Worm (Caenorhabditis elegans) whole organism, L4 larva: ENCODE results near the gene H25P19.1.

Source experiments
- F26F4.8 ChIP-seq: fragments of 200-800 bp; sonication (Bioruptor generic); conservative IDR thresholded peaks from 2 replicates; pipeline ENCODE4 v1.3.6; 2022; ENCODE audit warnings: missing genetic modification characterization, missing compliant biosample characterization
- F37D6.2 ChIP-seq: sonication (generic microtip); optimal IDR thresholded peaks from 2 replicates; lab custom pipeline; 2016; ENCODE audit warnings: mild to moderate bottlenecking, missing genetic modification characterization, missing compliant biosample characterization
- F49E8.2 ChIP-seq: sonication (generic microtip); optimal IDR thresholded peaks from 2 replicates; lab custom pipeline; 2016; ENCODE audit warnings: missing compliant biosample characterization, mild to moderate bottlenecking, missing genetic modification characterization, borderline replicate concordance
- T26A8.4 ChIP-seq: fragments of 200-800 bp; sonication (Bioruptor generic); IDR thresholded peaks from 2 replicates; pipeline ENCODE4 v1.3.6; 2022; ENCODE audit warnings: missing genetic modification characterization, missing compliant biosample characterization
- Y105C5A.15 ChIP-seq: fragments of 200-800 bp; sonication (Bioruptor generic); IDR thresholded peaks from 2 replicates; pipeline ENCODE4 v1.3.6; 2022; ENCODE audit warnings: missing genetic modification characterization, missing compliant biosample characterization
- Y48G9A.11 ChIP-seq: fragments of 200-800 bp; sonication (Bioruptor generic); IDR thresholded peaks from 2 replicates; pipeline ENCODE4 v1.3.6; 2022; ENCODE audit warnings: missing genetic modification reagents, missing genetic modification characterization, missing compliant biosample characterization
- Y5F2A.4 ChIP-seq: fragments of 200-800 bp; sonication (Bioruptor generic); optimal IDR thresholded peaks from 2 replicates; lab custom pipeline; 2018; ENCODE audit warnings: mild to moderate bottlenecking, missing genetic modification characterization, missing compliant biosample characterization
- ZK337.2 ChIP-seq: fragments of 200-800 bp; sonication (Bioruptor generic); IDR thresholded peaks from 2 replicates; pipeline ENCODE4 v1.3.6; 2022; ENCODE audit warnings: missing genetic modification reagents, missing genetic modification characterization, missing compliant biosample characterization
- aha-1 ChIP-seq: fragments of 150-350 bp; peaks from one replicate; lab custom pipeline; 2014; ENCODE audit warnings: missing biosample characterization, missing genetic modification characterization
- aly-2 ChIP-seq: sonication (generic microtip); optimal IDR thresholded peaks from 2 replicates; lab custom pipeline; 2018; ENCODE audit warnings: missing biosample characterization, missing genetic modification characterization
- arid-1 ChIP-seq: fragments of 200-800 bp; sonication (Bioruptor generic); conservative IDR thresholded peaks from 2 replicates; pipeline ENCODE4 v1.3.6; 2022; ENCODE audit warnings: missing genetic modification reagents, missing genetic modification characterization, missing compliant biosample characterization
- ceh-44 ChIP-seq: fragments of 200-800 bp; sonication (Bioruptor generic); IDR thresholded peaks from 2 replicates; pipeline ENCODE4 v1.3.6; 2022; ENCODE audit warnings: missing genetic modification reagents, missing genetic modification characterization, missing compliant biosample characterization
- ces-1 ChIP-seq: fragments of 150-350 bp; sonication (generic microtip); optimal IDR thresholded peaks from 4 replicates; lab custom pipeline; 2014; ENCODE audit warnings: missing biosample characterization, missing genetic modification reagents, missing genetic modification characterization
- ctbp-1 ChIP-seq: fragments of 200-800 bp; sonication (Bioruptor generic); IDR thresholded peaks from 2 replicates; pipeline ENCODE4 v1.3.6; 2022; ENCODE audit warnings: missing genetic modification reagents, missing genetic modification characterization, missing compliant biosample characterization
- daf-12 ChIP-seq: fragments of 150-350 bp; optimal IDR thresholded peaks from 2 replicates; lab custom pipeline; 2014; ENCODE audit warnings: missing biosample characterization, missing genetic modification reagents, missing genetic modification characterization
- daf-8 ChIP-seq: fragments of 200-800 bp; sonication (Bioruptor generic); IDR thresholded peaks from 2 replicates; pipeline ENCODE4 v1.3.6; 2022; ENCODE audit warnings: missing genetic modification characterization, missing compliant biosample characterization
- dmd-8 ChIP-seq: fragments of 200-800 bp; sonication (Bioruptor generic); IDR thresholded peaks from 2 replicates; pipeline ENCODE4 v1.3.6; 2022; ENCODE audit warnings: missing genetic modification characterization, missing compliant biosample characterization
- duxl-1 ChIP-seq: sonication (generic microtip); optimal IDR thresholded peaks from 2 replicates; lab custom pipeline; 2016; ENCODE audit warnings: mild to moderate bottlenecking, missing genetic modification characterization, moderate library complexity, missing compliant biosample characterization; ENCODE audit not compliant: poor library complexity
- egl-27 ChIP-seq: sonication (generic microtip); optimal IDR thresholded peaks from 3 replicates; lab custom pipeline; 2017; ENCODE audit warnings: missing biosample characterization, missing genetic modification reagents, missing genetic modification characterization
- hlh-30 ChIP-seq: sonication (generic microtip); optimal IDR thresholded peaks from 2 replicates; lab custom pipeline; 2017; ENCODE audit warnings: antibody characterized with exemption, mild to moderate bottlenecking, missing genetic modification characterization, missing compliant biosample characterization; ENCODE audit not compliant: insufficient read depth
- hmg-1.1 ChIP-seq: fragments of 200-800 bp; sonication (Bioruptor generic); IDR thresholded peaks from 2 replicates; pipeline ENCODE4 v1.3.6; 2022; ENCODE audit warnings: missing genetic modification reagents, missing genetic modification characterization, missing compliant biosample characterization
- lim-7 ChIP-seq: fragments of 200-800 bp; sonication (Bioruptor generic); IDR thresholded peaks from 2 replicates; pipeline ENCODE4 v1.3.6; 2022; ENCODE audit warnings: missing genetic modification characterization, missing compliant biosample characterization
- lin-15B ChIP-seq: fragments of 150-350 bp; sonication (generic microtip); optimal IDR thresholded peaks from 3 replicates; lab custom pipeline; 2014; ENCODE audit warnings: missing biosample characterization, missing genetic modification characterization
- lir-3 ChIP-seq: sonication (generic microtip); optimal IDR thresholded peaks from 2 replicates; lab custom pipeline; 2016; ENCODE audit warnings: mild to moderate bottlenecking, missing genetic modification characterization, missing compliant biosample characterization
- lsy-2 ChIP-seq, 2 experiments: fragments of 150-350 bp in 1 of 2; sonication (generic microtip) in 1 of 2; optimal IDR thresholded peaks; 2 replicates each; lab custom pipeline; 2014 to 2017; ENCODE audit warnings: missing biosample characterization in 2 of 2, missing genetic modification characterization in 2 of 2
- madf-9 ChIP-seq: fragments of 200-800 bp; sonication (Bioruptor generic); conservative IDR thresholded peaks from 2 replicates; pipeline ENCODE4 v1.3.6; 2022; ENCODE audit warnings: missing genetic modification reagents, missing genetic modification characterization, missing compliant biosample characterization
- mdt-29 ChIP-seq: fragments of 200-800 bp; sonication (Bioruptor generic); IDR thresholded peaks from 2 replicates; pipeline ENCODE4 v1.3.6; 2022; ENCODE audit warnings: missing genetic modification reagents, missing genetic modification characterization, missing compliant biosample characterization
- mep-1 ChIP-seq: fragments of 150-350 bp; sonication (generic microtip); optimal IDR thresholded peaks from 3 replicates; lab custom pipeline; 2014; ENCODE audit warnings: missing biosample characterization, missing genetic modification characterization
- mxl-3 ChIP-seq: fragments of 200-800 bp; sonication (Bioruptor generic); optimal IDR thresholded peaks from 2 replicates; lab custom pipeline; 2018; ENCODE audit warnings: mild to moderate bottlenecking, missing genetic modification characterization, missing compliant biosample characterization
- nhr-237 ChIP-seq: sonication (generic microtip); optimal IDR thresholded peaks from 2 replicates; lab custom pipeline; 2017; ENCODE audit warnings: missing biosample characterization, missing genetic modification characterization
- nhr-42 ChIP-seq: fragments of 200-800 bp; sonication (Bioruptor generic); IDR thresholded peaks from 2 replicates; pipeline ENCODE4 v1.3.6; 2022; ENCODE audit warnings: missing genetic modification characterization, missing compliant biosample characterization
- nhr-6 ChIP-seq: fragments of 150-350 bp; optimal IDR thresholded peaks from 2 replicates; lab custom pipeline; 2014; ENCODE audit warnings: missing biosample characterization, missing genetic modification characterization
- pqm-1 ChIP-seq: sonication (generic microtip); optimal IDR thresholded peaks from 2 replicates; lab custom pipeline; 2017; ENCODE audit warnings: missing biosample characterization, missing genetic modification characterization
- saeg-2 ChIP-seq: fragments of 200-800 bp; sonication (Bioruptor generic); IDR thresholded peaks from 2 replicates; pipeline ENCODE4 v1.3.6; 2022; ENCODE audit warnings: missing genetic modification reagents, missing genetic modification characterization, missing compliant biosample characterization
- snpc-4 ChIP-seq: fragments of 150-350 bp; optimal IDR thresholded peaks from 2 replicates; lab custom pipeline; 2014; ENCODE audit warnings: missing biosample characterization, missing genetic modification characterization
- tag-97 ChIP-seq: fragments of 200-800 bp; sonication (Bioruptor generic); IDR thresholded peaks from 2 replicates; pipeline ENCODE4 v1.3.6; 2022; ENCODE audit warnings: missing genetic modification characterization, missing compliant biosample characterization
- unc-39 ChIP-seq: sonication (generic microtip); optimal IDR thresholded peaks from 2 replicates; lab custom pipeline; 2017; ENCODE audit warnings: missing biosample characterization, missing genetic modification characterization
- unc-62 ChIP-seq, 3 experiments: fragments of 150-350 bp in 1 of 3; sonication (generic microtip); optimal IDR thresholded peaks in 2 of 3; peaks in 1 of 3; 1 replicate in 1 of 3; 2 replicates in 2 of 3; lab custom pipeline; 2014 to 2017; ENCODE audit warnings: missing biosample characterization in 3 of 3, missing genetic modification characterization in 3 of 3, missing genetic modification reagents in 3 of 3, missing genotype in 1 of 3
- zfp-2 ChIP-seq: sonication (generic microtip); optimal IDR thresholded peaks from 2 replicates; lab custom pipeline; 2016; ENCODE audit warnings: mild to moderate bottlenecking, missing genetic modification characterization, missing compliant biosample characterization
- zip-2 ChIP-seq: fragments of 150-350 bp; optimal IDR thresholded peaks from 2 replicates; lab custom pipeline; 2014; ENCODE audit warnings: missing biosample characterization, missing genetic modification characterization
- ztf-7 ChIP-seq: fragments of 150-350 bp; optimal IDR thresholded peaks from 2 replicates; lab custom pipeline; 2014; ENCODE audit warnings: missing biosample characterization, missing genetic modification characterization

The H25P19.1 gene

DNA sequence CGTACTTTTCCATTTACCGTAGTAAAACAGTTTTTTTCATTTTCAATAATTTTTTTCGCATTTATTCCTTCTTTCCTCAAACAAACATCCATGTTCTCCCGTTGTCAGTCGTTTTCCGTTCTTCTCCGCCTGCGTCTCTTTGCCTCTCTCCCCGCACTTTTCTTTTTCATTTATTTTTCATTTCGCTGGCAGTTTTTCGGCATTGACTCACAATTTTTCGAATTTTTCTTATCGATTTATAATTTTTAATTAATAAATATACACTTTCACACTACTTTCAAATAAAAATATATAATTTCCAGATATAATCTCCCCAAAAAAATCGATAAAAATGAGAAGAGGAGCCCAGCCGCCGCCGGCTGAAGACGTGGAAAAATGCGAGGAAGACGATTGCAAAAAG, at the start of gene H25P19.1:
Gene H25P19.1, plus strand, starts transcription at position 301 of the 400 bp plus-strand sequence.
- TF ChIP-seq unc-39 (tag; lab: Kevin White, UChicago) (no peak), lin-15B (tag; lab: Kevin White, UChicago) (no peak), aha-1 (tag; lab: Kevin White, UChicago) (no peak), nhr-42 (GFP tag; lab: Robert Waterston, UW) (no peak), nhr-237 (tag; lab: Kevin White, UChicago) (no peak), snpc-4 (tag; lab: Kevin White, UChicago) (no peak), Y105C5A.15 (no peak), arid-1 (no peak), daf-12 (no peak), ces-1 (GFP tag; lab: Kevin White, UChicago) (no peak), zip-2 (no peak), lsy-2 (tag; optimal IDR thresholded peaks at IDR 0.05; lab: Kevin White, UChicago) (no peak), daf-8 (GFP tag; lab: Robert Waterston, UW) (no peak), ctbp-1 (GFP tag; lab: Robert Waterston, UW) (no peak), mep-1 (tag; lab: Kevin White, UChicago) (no peak)
- TF ChIP-seq, all 104 proteins: peak for 0

DNA sequence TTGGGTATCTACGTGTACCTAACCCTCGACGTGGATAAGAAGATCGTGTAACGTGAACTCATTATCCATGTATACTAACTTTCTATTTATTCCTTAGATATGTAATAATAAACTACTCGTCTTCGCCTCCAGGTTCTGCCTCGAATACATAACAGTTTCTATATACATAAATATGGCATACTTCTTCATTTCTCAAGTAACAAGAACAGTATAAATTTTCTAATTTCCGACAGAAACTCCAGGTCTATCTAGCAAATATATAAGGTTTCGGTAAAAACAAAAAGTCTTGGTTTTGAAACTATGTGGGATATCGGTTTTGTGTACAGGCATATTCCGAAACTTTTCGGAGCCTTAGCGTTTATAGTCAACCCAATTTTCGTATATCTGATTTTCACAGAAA, 49.2 kb upstream of the H25P19.1 start, which contains the start of gene srj-37:
Gene srj-37, plus strand, starts transcription at position 301 of the 400 bp plus-strand sequence.
- no peak for TF ChIP-seq unc-62 (GFP tag; optimal IDR thresholded peaks at IDR 0.05 in 1 of 2; lab: Kevin White, UChicago)
- TF ChIP-seq unc-62 (tag; optimal IDR thresholded peaks at IDR 0.05; lab: Kevin White, UChicago), result no peak
- TF ChIP-seq mxl-3 (GFP tag; lab: Kevin White, UChicago), result no peak
- TF ChIP-seq lir-3 (tag; lab: Kevin White, UChicago), result no peak
- TF ChIP-seq nhr-42 (GFP tag; lab: Robert Waterston, UW), result no peak
- no peak for TF ChIP-seq hlh-30
- TF ChIP-seq pqm-1 (tag; lab: Kevin White, UChicago), result no peak
- TF ChIP-seq F49E8.2 (tag; lab: Kevin White, UChicago), result no peak
- no peak for TF ChIP-seq dmd-8 (GFP tag; lab: Robert Waterston, UW)
- no peak for TF ChIP-seq F26F4.8 (GFP tag; lab: Robert Waterston, UW)
- no peak for TF ChIP-seq Y5F2A.4 (GFP tag; lab: Kevin White, UChicago)
- no peak for TF ChIP-seq nhr-6
- TF ChIP-seq saeg-2, result no peak
- no peak for TF ChIP-seq F37D6.2 (tag; lab: Kevin White, UChicago)
- TF ChIP-seq Y48G9A.11 (GFP tag; lab: Robert Waterston, UW), result no peak
- no peak for TF ChIP-seq ztf-7 (tag; lab: Kevin White, UChicago)
- TF ChIP-seq ceh-44, result no peak
- no peak for TF ChIP-seq madf-9

DNA sequence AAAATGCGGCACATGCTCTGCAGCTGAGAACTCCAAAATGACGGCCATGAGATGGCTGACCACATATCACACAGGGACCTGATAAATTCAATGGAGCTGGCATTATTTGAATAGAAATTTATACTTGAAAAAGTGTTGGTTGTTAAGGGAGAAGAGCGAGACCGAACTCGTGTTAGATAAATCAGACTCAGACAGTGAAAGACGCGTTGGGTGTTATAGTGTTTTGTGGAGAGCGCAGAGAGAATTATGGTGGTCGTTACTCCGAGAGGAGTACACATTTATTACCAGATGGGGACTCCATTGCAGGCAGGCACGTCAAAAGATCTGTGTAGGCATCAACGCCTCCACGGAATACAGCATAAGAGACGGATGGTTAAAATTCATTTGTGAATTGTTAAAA, 44.7 kb upstream of the H25P19.1 start, which contains the start of gene nhr-190:
Gene nhr-190, minus strand, starts transcription at position 175 of the 400 bp plus-strand sequence.
- TF ChIP-seq aly-2 (no peak), hlh-30 (peak; percentile 58), T26A8.4 (GFP tag; lab: Robert Waterston, UW) (no peak), hmg-1.1 (0 out of 2 replicates have a peak, but pooled peaks have one; percentile 39), zfp-2 (tag; lab: Kevin White, UChicago) (no peak), F26F4.8 (GFP tag; lab: Robert Waterston, UW) (no peak), tag-97 (GFP tag; lab: Robert Waterston, UW) (no peak), nhr-237 (tag; lab: Kevin White, UChicago) (no peak), mdt-29 (GFP tag; lab: Robert Waterston, UW) (no peak), ZK337.2 (GFP tag; lab: Robert Waterston, UW) (no peak), lim-7 (GFP tag; lab: Robert Waterston, UW) (0 out of 2 replicates have a peak, but pooled peaks have one; percentile 3), duxl-1 (tag; lab: Kevin White, UChicago) (no peak), mep-1 (tag; lab: Kevin White, UChicago) (no peak), daf-12 (no peak), saeg-2 (no peak), egl-27 (no peak)
- TF ChIP-seq, all 104 proteins: peak for 3
